Worm (Caenorhabditis elegans) whole organism, L3 larva: ENCODE data around the gene C50C3.19.
A peak's percentile ranks its signal among the peaks of the same experiment; 100 is the strongest.

Source experiments
- R02D3.7 ChIP-seq: fragments of 150-350 bp; optimal IDR thresholded peaks from 2 replicates; lab custom pipeline; 2014; ENCODE audit warnings: missing biosample characterization, missing genetic modification characterization
- ZK546.5 ChIP-seq: sonication (generic microtip); optimal IDR thresholded peaks from 2 replicates; lab custom pipeline; 2017; ENCODE audit warnings: missing biosample characterization, missing genetic modification characterization
- aly-2 ChIP-seq: fragments of 150-350 bp; optimal IDR thresholded peaks from 2 replicates; lab custom pipeline; 2014; ENCODE audit warnings: missing biosample characterization, missing genetic modification characterization
- ama-1 ChIP-seq: fragments of 150-350 bp; optimal IDR thresholded peaks from 2 replicates; lab custom pipeline; 2018
- ceh-16 ChIP-seq: sonication (generic microtip); optimal IDR thresholded peaks from 2 replicates; lab custom pipeline; 2017; ENCODE audit warnings: missing biosample characterization, missing genetic modification characterization
- ceh-28 ChIP-seq: fragments of 150-350 bp; optimal IDR thresholded peaks from 2 replicates; lab custom pipeline; 2014; ENCODE audit warnings: missing biosample characterization, missing genetic modification reagents, missing genetic modification characterization
- ceh-82 ChIP-seq: fragments of 150-350 bp; optimal IDR thresholded peaks from 2 replicates; lab custom pipeline; 2014; ENCODE audit warnings: missing biosample characterization, missing genetic modification characterization
- ceh-9 ChIP-seq: sonication (generic microtip); optimal IDR thresholded peaks from 2 replicates; lab custom pipeline; 2018; ENCODE audit warnings: missing biosample characterization, missing genetic modification characterization
- daf-12 ChIP-seq: fragments of 150-350 bp; optimal IDR thresholded peaks from 2 replicates; lab custom pipeline; 2014; ENCODE audit warnings: missing biosample characterization, missing genetic modification reagents, missing genetic modification characterization
- egl-27 ChIP-seq: sonication (generic microtip); optimal IDR thresholded peaks from 4 replicates; lab custom pipeline; 2017; ENCODE audit warnings: missing biosample characterization, missing genetic modification reagents, missing genetic modification characterization
- egl-5 ChIP-seq: fragments of 150-350 bp; optimal IDR thresholded peaks from 2 replicates; lab custom pipeline; 2017; ENCODE audit warnings: missing biosample characterization, missing genetic modification reagents, missing genetic modification characterization, inconsistent platforms
- elt-1 ChIP-seq: fragments of 150-350 bp; optimal IDR thresholded peaks from 2 replicates; lab custom pipeline; 2014; ENCODE audit warnings: missing biosample characterization, missing genetic modification characterization
- elt-2 ChIP-seq: sonication (generic microtip); optimal IDR thresholded peaks from 2 replicates; lab custom pipeline; 2016; ENCODE audit warnings: missing genetic modification reagents, mild to moderate bottlenecking, missing genetic modification characterization, missing compliant biosample characterization
- elt-3 ChIP-seq, 3 experiments: fragments of 150-350 bp in 1 of 3; sonication (generic microtip) in 2 of 3; optimal IDR thresholded peaks; 2 replicates in 2 of 3; 4 replicates in 1 of 3; lab custom pipeline; 2014 to 2017; ENCODE audit warnings: missing biosample characterization in 3 of 3, missing genetic modification characterization in 3 of 3
- eor-1 ChIP-seq, 2 experiments: fragments of 150-350 bp; optimal IDR thresholded peaks; 2 replicates each; lab custom pipeline; 2014 to 2018; ENCODE audit warnings: missing biosample characterization in 2 of 2, missing genetic modification characterization in 2 of 2
- fkh-10 ChIP-seq: sonication (generic microtip); optimal IDR thresholded peaks from 2 replicates; lab custom pipeline; 2017; ENCODE audit warnings: missing biosample characterization, missing genetic modification reagents, missing genetic modification characterization
- fkh-2 ChIP-seq: fragments of 150-350 bp; optimal IDR thresholded peaks from 2 replicates; lab custom pipeline; 2014; ENCODE audit warnings: missing biosample characterization, missing genetic modification reagents, missing genetic modification characterization
- fos-1 ChIP-seq: fragments of 150-350 bp; optimal IDR thresholded peaks from 2 replicates; lab custom pipeline; 2014; ENCODE audit warnings: missing biosample characterization, missing genetic modification characterization
- hmg-11 ChIP-seq: sonication (generic microtip); optimal IDR thresholded peaks from 2 replicates; lab custom pipeline; 2016; ENCODE audit warnings: missing genetic modification characterization, missing compliant biosample characterization
- jun-1 ChIP-seq: fragments of 150-350 bp; optimal IDR thresholded peaks from 2 replicates; lab custom pipeline; 2014; ENCODE audit warnings: missing biosample characterization, missing genetic modification reagents, missing genetic modification characterization
- lin-15B ChIP-seq: fragments of 150-350 bp; optimal IDR thresholded peaks from 2 replicates; lab custom pipeline; 2014; ENCODE audit warnings: missing biosample characterization, missing genetic modification characterization
- lin-39 ChIP-seq: fragments of 150-350 bp; optimal IDR thresholded peaks from 2 replicates; lab custom pipeline; 2018; ENCODE audit warnings: missing biosample characterization, missing genetic modification reagents, missing genetic modification characterization
- lsy-12 ChIP-seq: sonication (generic microtip); optimal IDR thresholded peaks from 2 replicates; lab custom pipeline; 2016; ENCODE audit warnings: mild to moderate bottlenecking, missing genetic modification characterization, missing compliant biosample characterization
- mdl-1 ChIP-seq: fragments of 150-350 bp; optimal IDR thresholded peaks from 2 replicates; lab custom pipeline; 2014; ENCODE audit warnings: missing biosample characterization, missing genetic modification characterization
- mml-1 ChIP-seq: fragments of 150-350 bp; sonication (generic microtip); optimal IDR thresholded peaks from 3 replicates; lab custom pipeline; 2014; ENCODE audit warnings: missing biosample characterization, missing genetic modification characterization
- nfya-1 ChIP-seq: sonication (generic microtip); optimal IDR thresholded peaks from 2 replicates; lab custom pipeline; 2017; ENCODE audit warnings: missing genetic modification characterization, mild to moderate bottlenecking, missing compliant biosample characterization, antibody characterized with exemption, moderate library complexity; ENCODE audit not compliant: insufficient read depth
- nhr-11 ChIP-seq: fragments of 150-350 bp; optimal IDR thresholded peaks from 2 replicates; lab custom pipeline; 2014; ENCODE audit warnings: missing biosample characterization, missing genetic modification characterization
- nhr-12 ChIP-seq: fragments of 150-350 bp; optimal IDR thresholded peaks from 2 replicates; lab custom pipeline; 2014; ENCODE audit warnings: missing biosample characterization, missing genetic modification characterization
- nhr-23 ChIP-seq: fragments of 150-350 bp; optimal IDR thresholded peaks from 2 replicates; lab custom pipeline; 2014; ENCODE audit warnings: missing biosample characterization, missing genetic modification reagents, missing genetic modification characterization
- nhr-237 ChIP-seq: fragments of 150-350 bp; optimal IDR thresholded peaks from 2 replicates; lab custom pipeline; 2014; ENCODE audit warnings: missing biosample characterization, missing genetic modification characterization
- nhr-25 ChIP-seq: sonication (generic microtip); optimal IDR thresholded peaks from 2 replicates; lab custom pipeline; 2017; ENCODE audit warnings: missing biosample characterization, missing genetic modification characterization
- nhr-28 ChIP-seq: fragments of 150-350 bp; optimal IDR thresholded peaks from 2 replicates; lab custom pipeline; 2014; ENCODE audit warnings: missing biosample characterization, missing genetic modification characterization
- nhr-43 ChIP-seq: sonication (generic microtip); optimal IDR thresholded peaks from 2 replicates; lab custom pipeline; 2016; ENCODE audit warnings: mild to moderate bottlenecking, missing genetic modification characterization, missing compliant biosample characterization; ENCODE audit not compliant: poor library complexity, severe bottlenecking
- nhr-67 ChIP-seq: fragments of 150-350 bp; optimal IDR thresholded peaks from 2 replicates; lab custom pipeline; 2014; ENCODE audit warnings: missing biosample characterization, missing genetic modification characterization
- nhr-76 ChIP-seq: fragments of 150-350 bp; sonication (generic microtip); optimal IDR thresholded peaks from 5 replicates; lab custom pipeline; 2014; ENCODE audit warnings: missing biosample characterization, missing genetic modification characterization
- nhr-77 ChIP-seq: fragments of 150-350 bp; optimal IDR thresholded peaks from 2 replicates; lab custom pipeline; 2014; ENCODE audit warnings: missing biosample characterization, missing genetic modification characterization
- pha-4 ChIP-seq: fragments of 150-350 bp; optimal IDR thresholded peaks from 2 replicates; lab custom pipeline; 2014; ENCODE audit warnings: missing biosample characterization, missing genetic modification reagents, missing genetic modification characterization
- pqm-1 ChIP-seq: fragments of 150-350 bp; optimal IDR thresholded peaks from 2 replicates; lab custom pipeline; 2017; ENCODE audit warnings: missing biosample characterization, missing genetic modification characterization, inconsistent platforms
- sea-2 ChIP-seq: fragments of 150-350 bp; sonication (generic microtip); optimal IDR thresholded peaks from 4 replicates; lab custom pipeline; 2014; ENCODE audit warnings: missing biosample characterization, missing genetic modification reagents, missing genetic modification characterization
- skn-1 ChIP-seq: fragments of 150-350 bp; optimal IDR thresholded peaks from 2 replicates; lab custom pipeline; 2014; ENCODE audit warnings: missing biosample characterization, missing genetic modification characterization
- snpc-4 ChIP-seq: fragments of 150-350 bp; optimal IDR thresholded peaks from 2 replicates; lab custom pipeline; 2014; ENCODE audit warnings: missing biosample characterization, missing genetic modification characterization
- tbx-2 ChIP-seq: sonication (generic microtip); optimal IDR thresholded peaks from 2 replicates; lab custom pipeline; 2016; ENCODE audit warnings: mild to moderate bottlenecking, missing genetic modification characterization, missing compliant biosample characterization
- unc-39 ChIP-seq: sonication (generic microtip); optimal IDR thresholded peaks from 4 replicates; lab custom pipeline; 2017; ENCODE audit warnings: missing biosample characterization, missing genetic modification characterization
- unc-62 ChIP-seq: fragments of 150-350 bp; sonication (generic microtip); optimal IDR thresholded peaks from 4 replicates; lab custom pipeline; 2014; ENCODE audit warnings: missing biosample characterization, missing genetic modification reagents, missing genetic modification characterization
- zag-1 ChIP-seq: fragments of 150-350 bp; optimal IDR thresholded peaks from 2 replicates; lab custom pipeline; 2014; ENCODE audit warnings: missing biosample characterization, missing genetic modification characterization
- ztf-11 ChIP-seq: fragments of 150-350 bp; optimal IDR thresholded peaks from 2 replicates; lab custom pipeline; 2014; ENCODE audit warnings: missing biosample characterization, missing genetic modification characterization
- ztf-4 ChIP-seq: fragments of 150-350 bp; optimal IDR thresholded peaks from 2 replicates; lab custom pipeline; 2014; ENCODE audit warnings: missing biosample characterization, missing genetic modification characterization

The C50C3.19 gene

DNA sequence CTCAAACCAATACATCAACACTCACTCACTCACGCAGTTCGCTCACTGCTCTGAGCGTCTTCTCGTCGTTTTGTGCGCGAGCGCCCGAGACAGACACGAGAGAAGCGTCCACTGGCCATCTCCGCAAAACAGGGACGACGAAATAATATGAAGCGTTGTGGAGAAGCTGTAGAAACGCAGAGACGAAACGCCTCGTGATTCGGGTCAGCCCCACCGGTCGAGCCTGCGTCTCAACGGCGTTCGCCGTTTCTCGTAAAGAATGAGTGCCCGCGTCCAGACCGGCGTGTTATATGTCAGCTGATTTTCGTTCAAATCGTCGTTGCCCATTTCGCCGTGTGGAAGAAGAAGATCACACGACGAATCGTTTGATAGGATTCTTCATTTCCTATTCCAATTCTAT lies 36.9 kb downstream of the C50C3.19 start, which contains the start of gene fbxl-1:
TSS of gene fbxl-1 (plus strand) at position 320 of the 400 bp plus-strand sequence.
- TF ChIP-seq nhr-77 = no peak
- peak; percentile 33 for TF ChIP-seq ceh-28
- peak; percentile 74 for TF ChIP-seq lsy-12 (tag; lab: Kevin White, UChicago)
- TF ChIP-seq pqm-1 = peak; percentile 55
- no peak for TF ChIP-seq daf-12 (tag; lab: Kevin White, UChicago)
- TF ChIP-seq pha-4 = peak; percentile 87
- TF ChIP-seq jun-1 (tag; lab: Kevin White, UChicago) = peak; percentile 93
- TF ChIP-seq ceh-16 (tag; lab: Kevin White, UChicago) = no peak
- TF ChIP-seq nhr-12 (tag; lab: Kevin White, UChicago) = no peak
- TF ChIP-seq skn-1 (tag; lab: Kevin White, UChicago) = no peak
- TF ChIP-seq lin-39 (tag; lab: Kevin White, UChicago) = peak; percentile 64
- TF ChIP-seq ceh-9 (tag; lab: Kevin White, UChicago) = no peak
- TF ChIP-seq fos-1 = no peak
- TF ChIP-seq ceh-82 (tag; lab: Kevin White, UChicago) = no peak
- no peak for TF ChIP-seq nhr-67
- no peak for TF ChIP-seq ama-1 (lab: Kevin White, UChicago)
- peak; percentile 84 for TF ChIP-seq egl-5 (tag; lab: Kevin White, UChicago)
- peak; percentile 36 for TF ChIP-seq elt-1 (tag; lab: Kevin White, UChicago)
- TF ChIP-seq nhr-237 (tag; lab: Kevin White, UChicago) = no peak
- peak; percentile 12 for TF ChIP-seq ztf-4 (tag; lab: Kevin White, UChicago)
- peak; percentile 66 for TF ChIP-seq elt-2
- TF ChIP-seq aly-2 (tag; lab: Kevin White, UChicago) = no peak
- peak; percentile 47 for TF ChIP-seq fkh-10
- TF ChIP-seq unc-62 (GFP tag; lab: Kevin White, UChicago) = peak; percentile 38
- no peak for TF ChIP-seq mml-1 (tag; lab: Kevin White, UChicago)
- TF ChIP-seq nhr-23 (tag; lab: Kevin White, UChicago) = peak; percentile 52
- TF ChIP-seq elt-3 (tag; optimal IDR thresholded peaks at IDR 0.05; lab: Kevin White, UChicago) = no peak
- TF ChIP-seq snpc-4 (tag; lab: Kevin White, UChicago) = peak; percentile 64
- TF ChIP-seq zag-1 (tag; lab: Kevin White, UChicago) = no peak
- no peak for TF ChIP-seq ztf-11 (tag; lab: Kevin White, UChicago)
- TF ChIP-seq nhr-25 = peak; percentile 26
- no peak for TF ChIP-seq eor-1 (tag; optimal IDR thresholded peaks at IDR 0.05; lab: Kevin White, UChicago)
- no peak for TF ChIP-seq ZK546.5
- peak; percentile 73 for TF ChIP-seq lin-15B (tag; lab: Kevin White, UChicago)
- TF ChIP-seq mdl-1 = peak; percentile 59
- peak; percentile 94 for TF ChIP-seq hmg-11
- no peak for TF ChIP-seq nhr-11 (tag; lab: Kevin White, UChicago)
- TF ChIP-seq tbx-2 (tag; lab: Kevin White, UChicago) = peak; percentile 20
- no peak for TF ChIP-seq unc-39
- TF ChIP-seq fkh-2 (tag; lab: Kevin White, UChicago) = no peak
- TF ChIP-seq nfya-1 (tag; lab: Kevin White, UChicago) = peak; percentile 92
- peak; percentile 33 for TF ChIP-seq R02D3.7 (tag; lab: Kevin White, UChicago)
- no peak for TF ChIP-seq nhr-28
- TF ChIP-seq sea-2 = no peak
- TF ChIP-seq nhr-76 (tag; lab: Kevin White, UChicago) = no peak
- TF ChIP-seq egl-27 (tag; lab: Kevin White, UChicago) = no peak
- peak; percentile 63 for TF ChIP-seq nhr-43 (tag; lab: Kevin White, UChicago)
